Fruit fly (Drosophila melanogaster) whole organism, embryonic: ENCODE results near the gene CG32280.
A peak's percentile ranks its signal among the peaks of the same experiment; 100 is the strongest.

Source experiments
- CG10654 ChIP-seq: fragments of 200-800 bp; sonication (Bioruptor generic); optimal IDR thresholded peaks from 2 replicates; lab custom pipeline; 2016; ENCODE audit warnings: missing biosample characterization, missing genetic modification characterization
- CG12071 ChIP-seq: fragments of 200-800 bp; sonication (Bioruptor generic); optimal IDR thresholded peaks from 3 replicates; lab custom pipeline; 2018; ENCODE audit warnings: missing biosample characterization, mild to moderate bottlenecking, missing genetic modification characterization
- CG12219 ChIP-seq: fragments of 200-800 bp; sonication (Bioruptor generic); optimal IDR thresholded peaks from 3 replicates; lab custom pipeline; 2018; ENCODE audit warnings: missing biosample characterization, mild to moderate bottlenecking, missing genetic modification characterization
- CG12942 ChIP-seq: fragments of 200-800 bp; sonication (Bioruptor generic); optimal IDR thresholded peaks from 3 replicates; lab custom pipeline; 2016; ENCODE audit warnings: missing biosample characterization, missing genetic modification characterization
- CG1647 ChIP-seq: fragments of 200-800 bp; sonication (Bioruptor generic); optimal IDR thresholded peaks from 3 replicates; lab custom pipeline; 2016; ENCODE audit warnings: missing biosample characterization, missing genetic modification characterization
- CG16813 ChIP-seq: fragments of 200-800 bp; sonication (Bioruptor generic); IDR thresholded peaks from 3 replicates; pipeline ENCODE4 v1.3.6; 2022; ENCODE audit warnings: missing biosample characterization, missing genetic modification characterization; ENCODE audit not compliant: partially characterized antibody
- CG16863 ChIP-seq: fragments of 200-800 bp; sonication (Bioruptor generic); optimal IDR thresholded peaks from 3 replicates; lab custom pipeline; 2016; ENCODE audit warnings: missing biosample characterization, missing genetic modification characterization
- CG1792 ChIP-seq: fragments of 200-800 bp; sonication (Bioruptor generic); optimal IDR thresholded peaks from 2 replicates; lab custom pipeline; 2016; ENCODE audit warnings: missing biosample characterization, missing genetic modification characterization
- CG31224 ChIP-seq: fragments of 200-800 bp; sonication (Bioruptor generic); IDR thresholded peaks from 2 replicates; pipeline ENCODE4 v1.3.6; 2022; ENCODE audit warnings: missing biosample characterization, missing genetic modification characterization
- CG6175 ChIP-seq: fragments of 200-800 bp; sonication (Bioruptor generic); IDR thresholded peaks from 3 replicates; pipeline ENCODE4 v1.3.6; 2022; ENCODE audit warnings: missing biosample characterization, missing genetic modification characterization
- CG6791 ChIP-seq: fragments of 200-800 bp; sonication (Bioruptor generic); IDR thresholded peaks from 3 replicates; pipeline ENCODE4 v1.3.6; 2022; ENCODE audit warnings: missing biosample characterization, missing genetic modification characterization; ENCODE audit not compliant: partially characterized antibody
- CG8765 ChIP-seq: fragments of 200-800 bp; sonication (Bioruptor generic); IDR thresholded peaks from 2 replicates; pipeline ENCODE4 v1.3.6; 2022; ENCODE audit warnings: missing biosample characterization, missing genetic modification characterization
- CG9797 ChIP-seq: fragments of 200-800 bp; sonication (Bioruptor generic); optimal IDR thresholded peaks from 3 replicates; lab custom pipeline; 2018; ENCODE audit warnings: missing biosample characterization, mild to moderate bottlenecking, missing genetic modification characterization
- CG9817 ChIP-seq: fragments of 200-800 bp; sonication (Bioruptor generic); optimal IDR thresholded peaks from 2 replicates; lab custom pipeline; 2018; ENCODE audit warnings: missing biosample characterization, mild to moderate bottlenecking, missing genetic modification characterization, moderate library complexity
- Camta ChIP-seq: fragments of 200-800 bp; sonication (Bioruptor generic); optimal IDR thresholded peaks from 2 replicates; lab custom pipeline; 2016; ENCODE audit warnings: missing biosample characterization, missing genetic modification characterization
- Elba2 ChIP-seq: fragments of 200-800 bp; sonication (Bioruptor generic); optimal IDR thresholded peaks from 3 replicates; lab custom pipeline; 2016; ENCODE audit warnings: missing biosample characterization, missing genetic modification characterization
- Fer1 ChIP-seq: fragments of 200-800 bp; sonication (Bioruptor generic); optimal IDR thresholded peaks from 2 replicates; lab custom pipeline; 2017; ENCODE audit warnings: missing biosample characterization, mild to moderate bottlenecking, missing genetic modification characterization
- HLH4C ChIP-seq: fragments of 200-800 bp; sonication (Bioruptor generic); IDR thresholded peaks from 3 replicates; pipeline ENCODE4 v1.3.6; 2022; ENCODE audit warnings: missing biosample characterization, missing genetic modification characterization; ENCODE audit not compliant: partially characterized antibody
- Hr3 ChIP-seq: fragments of 200-800 bp; sonication (Bioruptor generic); optimal IDR thresholded peaks from 3 replicates; lab custom pipeline; 2016; ENCODE audit warnings: missing biosample characterization, missing genetic modification characterization
- Hr78 ChIP-seq, 2 experiments: fragments of 200-800 bp in 1 of 2; fragments of >200 bp in 1 of 2; sonication (Bioruptor generic) in 1 of 2; optimal IDR thresholded peaks; 2 replicates each; lab custom pipeline; 2017 to 2019; ENCODE audit warnings: missing biosample characterization in 2 of 2, missing genetic modification characterization in 2 of 2, mild to moderate bottlenecking in 1 of 2, moderate library complexity in 1 of 2
- Jarid2 ChIP-seq: fragments of 200-800 bp; sonication (Bioruptor generic); optimal IDR thresholded peaks from 3 replicates; lab custom pipeline; 2017; ENCODE audit warnings: mild to moderate bottlenecking, missing biosample characterization, missing genetic modification reagents, missing genetic modification characterization
- Lpt ChIP-seq: fragments of >200 bp; optimal IDR thresholded peaks from 2 replicates; lab custom pipeline; 2018; ENCODE audit warnings: missing biosample characterization, missing genetic modification characterization
- Mad ChIP-seq: fragments of 200-800 bp; sonication (Bioruptor generic); optimal IDR thresholded peaks from 2 replicates; lab custom pipeline; 2016; ENCODE audit warnings: missing biosample characterization, missing genetic modification characterization
- Max ChIP-seq: fragments of 200-800 bp; sonication (Bioruptor generic); optimal IDR thresholded peaks from 2 replicates; lab custom pipeline; 2016; ENCODE audit warnings: missing biosample characterization, mild to moderate bottlenecking, missing genetic modification characterization
- Rx ChIP-seq: fragments of 200-800 bp; sonication (Bioruptor generic); IDR thresholded peaks from 2 replicates; pipeline ENCODE4 v1.3.6; 2022; ENCODE audit warnings: missing biosample characterization, missing genetic modification characterization
- Sox100B ChIP-seq: fragments of 200-800 bp; sonication (Bioruptor generic); optimal IDR thresholded peaks from 3 replicates; lab custom pipeline; 2018; ENCODE audit warnings: missing biosample characterization, mild to moderate bottlenecking, missing genetic modification characterization
- Usf ChIP-seq: fragments of 200-800 bp; sonication (Bioruptor generic); optimal IDR thresholded peaks from 2 replicates; lab custom pipeline; 2017; ENCODE audit warnings: missing genotype, missing biosample characterization, missing genetic modification characterization
- Xrp1 ChIP-seq: fragments of 200-800 bp; sonication (Bioruptor generic); IDR thresholded peaks from 2 replicates; pipeline ENCODE4 v1.3.6; 2022; ENCODE audit warnings: missing biosample characterization, missing genetic modification characterization
- bab2 ChIP-seq: fragments of 200-800 bp; sonication (Bioruptor generic); optimal IDR thresholded peaks from 2 replicates; lab custom pipeline; 2016; ENCODE audit warnings: missing biosample characterization, missing genetic modification characterization
- caup ChIP-seq: fragments of 200-800 bp; sonication (Bioruptor generic); optimal IDR thresholded peaks from 3 replicates; lab custom pipeline; 2017; ENCODE audit warnings: missing biosample characterization, mild to moderate bottlenecking, missing genetic modification characterization, moderate library complexity; ENCODE audit not compliant: severe bottlenecking
- en ChIP-seq: fragments of 200-800 bp; sonication (Bioruptor generic); optimal IDR thresholded peaks from 2 replicates; lab custom pipeline; 2016; ENCODE audit warnings: missing biosample characterization, missing genetic modification characterization
- hb ChIP-seq: fragments of 200-800 bp; sonication (Bioruptor generic); IDR thresholded peaks from 3 replicates; pipeline ENCODE4 v1.3.6; 2022; ENCODE audit warnings: missing biosample characterization, missing genetic modification characterization; ENCODE audit not compliant: partially characterized antibody
- kah ChIP-seq: fragments of 200-800 bp; sonication (Bioruptor generic); optimal IDR thresholded peaks from 2 replicates; lab custom pipeline; 2018; ENCODE audit warnings: missing biosample characterization, mild to moderate bottlenecking, missing genetic modification characterization
- mam ChIP-seq: fragments of 200-800 bp; sonication (Bioruptor generic); optimal IDR thresholded peaks from 3 replicates; lab custom pipeline; 2016; ENCODE audit warnings: missing biosample characterization, missing genetic modification characterization
- onecut ChIP-seq: fragments of 200-800 bp; sonication (Bioruptor generic); IDR thresholded peaks from 2 replicates; pipeline ENCODE4 v1.3.6; 2022; ENCODE audit warnings: missing biosample characterization, missing genetic modification characterization
- p53 ChIP-seq: fragments of 200-800 bp; sonication (Bioruptor generic); optimal IDR thresholded peaks from 2 replicates; lab custom pipeline; 2016; ENCODE audit warnings: missing biosample characterization, missing genetic modification characterization
- pho ChIP-seq: fragments of 200-800 bp; sonication (Bioruptor generic); optimal IDR thresholded peaks from 2 replicates; lab custom pipeline; 2016; ENCODE audit warnings: missing biosample characterization, missing genetic modification characterization
- rib ChIP-seq: fragments of 200-800 bp; sonication (Bioruptor generic); IDR thresholded peaks from 2 replicates; pipeline ENCODE4 v1.3.6; 2022; ENCODE audit warnings: missing biosample characterization, missing genetic modification characterization
- ro ChIP-seq: fragments of 200-800 bp; sonication (Bioruptor generic); IDR thresholded peaks from 2 replicates; pipeline ENCODE4 v1.3.6; 2022; ENCODE audit warnings: missing biosample characterization, missing genetic modification characterization
- slbo ChIP-seq: fragments of 200-800 bp; sonication (Bioruptor generic); IDR thresholded peaks from 2 replicates; pipeline ENCODE4 v1.3.6; 2022; ENCODE audit warnings: missing biosample characterization, missing genetic modification characterization
- sob ChIP-seq: fragments of 200-800 bp; sonication (Bioruptor generic); IDR thresholded peaks from 2 replicates; pipeline ENCODE4 v1.3.6; 2022; ENCODE audit warnings: missing biosample characterization, missing genetic modification characterization
- stc ChIP-seq: fragments of 200-800 bp; sonication (Bioruptor generic); IDR thresholded peaks from 2 replicates; pipeline ENCODE4 v1.3.6; 2022; ENCODE audit warnings: missing biosample characterization, missing genetic modification characterization
- stwl ChIP-seq: fragments of 200-800 bp; sonication (Bioruptor generic); optimal IDR thresholded peaks from 3 replicates; lab custom pipeline; 2018; ENCODE audit warnings: missing biosample characterization, mild to moderate bottlenecking, missing genetic modification characterization, moderate library complexity
- tna ChIP-seq: fragments of 200-800 bp; sonication (Bioruptor generic); IDR thresholded peaks from 2 replicates; pipeline ENCODE4 v1.3.6; 2022; ENCODE audit warnings: missing biosample characterization, missing genetic modification characterization; ENCODE audit not compliant: partially characterized antibody
- unpg ChIP-seq: fragments of 200-800 bp; sonication (Bioruptor generic); optimal IDR thresholded peaks from 3 replicates; lab custom pipeline; 2018; ENCODE audit warnings: missing biosample characterization, mild to moderate bottlenecking, missing genetic modification characterization, moderate library complexity

CG32280 gene

dm6 chr3L:3149060-3149872 is 15.7 kb upstream of the CG32280 start (continued):
- no peak for TF ChIP-seq CG10654 (GFP tag; lab: Kevin White, UChicago)
- no peak for TF ChIP-seq CG16863 (GFP tag; lab: Kevin White, UChicago)
- peak; percentile 8 for TF ChIP-seq caup
- TF ChIP-seq CG1647 (GFP tag; lab: Kevin White, UChicago), result no peak
- no peak for TF ChIP-seq Mad (GFP tag; lab: Kevin White, UChicago)
- no peak for TF ChIP-seq pho (GFP tag; lab: Kevin White, UChicago)
- no peak for TF ChIP-seq stwl (tag; lab: Kevin White, UChicago)
- no peak for TF ChIP-seq Xrp1
- TF ChIP-seq unpg (GFP tag; lab: Kevin White, UChicago), result no peak
- peak; percentile 86 for TF ChIP-seq rib (GFP tag; lab: Robert Waterston, UW)
- peak; percentile 44; the same call in 1 of the 2 replicates for TF ChIP-seq sob
- no peak for TF ChIP-seq Jarid2
- no peak for TF ChIP-seq Hr78 (GFP tag; optimal IDR thresholded peaks at IDR 0.05; lab: Kevin White, UChicago)
- TF ChIP-seq slbo (GFP tag; lab: Robert Waterston, UW), result no peak
- TF ChIP-seq Elba2 (GFP tag; lab: Kevin White, UChicago), result no peak
- TF ChIP-seq Lpt (GFP tag; lab: Kevin White, UChicago), result no peak
- TF ChIP-seq CG12942 (GFP tag; lab: Kevin White, UChicago), result no peak
- TF ChIP-seq stc (GFP tag; lab: Robert Waterston, UW), result no peak
- TF ChIP-seq ro (GFP tag; lab: Robert Waterston, UW), result no peak
- no peak for TF ChIP-seq mam
- TF ChIP-seq onecut (GFP tag; lab: Robert Waterston, UW), result peak; percentile 34
- TF ChIP-seq HLH4C (GFP tag; lab: Robert Waterston, UW), result no peak
- TF ChIP-seq hb, result no peak
- no peak for TF ChIP-seq Sox100B (GFP tag; lab: Kevin White, UChicago)
- no peak for TF ChIP-seq CG8765 (GFP tag; lab: Robert Waterston, UW)
- no peak for TF ChIP-seq en (GFP tag; lab: Kevin White, UChicago)
- no peak for TF ChIP-seq Usf
- TF ChIP-seq CG12071 (GFP tag; lab: Kevin White, UChicago), result no peak
- TF ChIP-seq kah, result no peak
- TF ChIP-seq tna (GFP tag; lab: Robert Waterston, UW), result no peak
- no peak for TF ChIP-seq Hr3 (GFP tag; lab: Kevin White, UChicago)
- TF ChIP-seq CG1792 (GFP tag; lab: Kevin White, UChicago), result no peak
- TF ChIP-seq CG9797 (GFP tag; lab: Kevin White, UChicago), result no peak
- TF ChIP-seq CG6791 (GFP tag; lab: Robert Waterston, UW), result no peak
- no peak for TF ChIP-seq bab2
- TF ChIP-seq CG16813 (GFP tag; lab: Robert Waterston, UW), result no peak
- no peak for TF ChIP-seq CG31224 (GFP tag; lab: Robert Waterston, UW)
- no peak for TF ChIP-seq p53
- no peak for TF ChIP-seq Rx (GFP tag; lab: Robert Waterston, UW)
- peak; percentile 71 for TF ChIP-seq Fer1 (GFP tag; lab: Kevin White, UChicago)
- TF ChIP-seq CG12219 (GFP tag; lab: Kevin White, UChicago), result no peak
- TF ChIP-seq Max (GFP tag; lab: Kevin White, UChicago), result no peak
- TF ChIP-seq Camta (GFP tag; lab: Kevin White, UChicago), result no peak
- no peak for TF ChIP-seq CG9817 (tag; lab: Kevin White, UChicago)
- TF ChIP-seq CG6175 (GFP tag; lab: Robert Waterston, UW), result no peak
